Worm (Caenorhabditis elegans): ENCODE results near the gene eak-3.

ce11 chrIII:1205421-1205820, 29.1 kb upstream of the eak-3 start:
- TF ChIP-seq chd-7 (tag; optimal IDR thresholded peaks at IDR 0.05) (no peak), akir-1 (GFP tag; optimal IDR thresholded peaks at IDR 0.05) (no peak), snpc-4 (GFP tag; optimal IDR thresholded peaks at IDR 0.05) (no peak), snpc-4 (tag; optimal IDR thresholded peaks at IDR 0.05) (no peak), pha-4 (tag; optimal IDR thresholded peaks at IDR 0.05) (no peak), ets-4 (GFP tag; optimal IDR thresholded peaks at IDR 0.05) (no peak), unc-130 (GFP tag; optimal IDR thresholded peaks at IDR 0.05) (no peak), unc-62 (GFP tag; optimal IDR thresholded peaks at IDR 0.05) (no peak)
